Worm (Caenorhabditis elegans) whole organism, midembryonic: Measurements from ENCODE around the gene C03E10.3.
A peak's percentile ranks its signal among the peaks of the same experiment; 100 is the strongest.

Source experiments
- T22C8.4 ChIP-seq: fragments of 200-800 bp; sonication (Bioruptor generic); IDR thresholded peaks from 2 replicates; pipeline ENCODE4 v1.3.6; 2022; ENCODE audit warnings: missing genetic modification characterization, missing compliant biosample characterization
- cog-1 ChIP-seq: sonication (generic microtip); optimal IDR thresholded peaks from 2 replicates; lab custom pipeline; 2016; ENCODE audit warnings: missing genetic modification characterization, missing compliant biosample characterization
- flt-1 ChIP-seq: fragments of 200-800 bp; sonication (Bioruptor generic); IDR thresholded peaks from 2 replicates; pipeline ENCODE4 v1.3.6; 2022; ENCODE audit warnings: missing genetic modification characterization, missing compliant biosample characterization
- klf-2 ChIP-seq: fragments of 200-800 bp; sonication (Bioruptor generic); conservative IDR thresholded peaks from 2 replicates; pipeline ENCODE4 v1.3.6; 2022; ENCODE audit warnings: missing genetic modification reagents, missing genetic modification characterization, missing compliant biosample characterization
- med-1 ChIP-seq: sonication (generic microtip); optimal IDR thresholded peaks from 2 replicates; lab custom pipeline; 2017; ENCODE audit warnings: missing genetic modification characterization, mild to moderate bottlenecking, missing compliant biosample characterization, antibody characterized with exemption, missing genetic modification reagents; ENCODE audit not compliant: insufficient read depth
- ref-1 ChIP-seq: fragments of 200-800 bp; sonication (Bioruptor generic); conservative IDR thresholded peaks from 2 replicates; pipeline ENCODE4 v1.3.6; 2022; ENCODE audit warnings: missing genetic modification reagents, missing genetic modification characterization, missing compliant biosample characterization
- tab-1 ChIP-seq: fragments of 200-800 bp; sonication (Bioruptor generic); IDR thresholded peaks from 2 replicates; pipeline ENCODE4 v1.3.6; 2022; ENCODE audit warnings: missing genetic modification characterization, missing compliant biosample characterization
- ztf-23 ChIP-seq: fragments of 200-800 bp; sonication (Bioruptor generic); IDR thresholded peaks from 2 replicates; pipeline ENCODE4 v1.3.6; 2022; ENCODE audit warnings: missing genetic modification reagents, missing genetic modification characterization, missing compliant biosample characterization
- ztf-29 ChIP-seq: fragments of 200-800 bp; sonication (Bioruptor generic); IDR thresholded peaks from 2 replicates; pipeline ENCODE4 v1.3.6; 2022; ENCODE audit warnings: missing genetic modification reagents, missing genetic modification characterization, missing compliant biosample characterization

Gene C03E10.3

ce11 chrV:11320860-11321259 lies 34.6 kb downstream of the C03E10.3 start:
- TF ChIP-seq T22C8.4 (GFP tag; lab: Robert Waterston, UW) (no peak), ztf-23 (no peak), ztf-29 (no peak), cog-1 (tag; lab: Kevin White, UChicago) (no peak), ref-1 (GFP tag; lab: Robert Waterston, UW) (no peak), tab-1 (GFP tag; lab: Robert Waterston, UW) (no peak), med-1 (GFP tag; lab: Kevin White, UChicago) (no peak), klf-2 (GFP tag; lab: Robert Waterston, UW) (no peak)

ce11 chrV:11321719-11322118 lies 35.5 kb downstream of the C03E10.3 start, which contains the start of gene F47G9.4:
F47G9.4 (minus strand) TSS chrV:11321816.
- TF ChIP-seq flt-1 (GFP tag; lab: Robert Waterston, UW) (no peak), T22C8.4 (GFP tag; lab: Robert Waterston, UW) (no peak), med-1 (GFP tag; lab: Kevin White, UChicago) (no peak), klf-2 (GFP tag; lab: Robert Waterston, UW) (no peak), ztf-23 (no peak), tab-1 (GFP tag; lab: Robert Waterston, UW) (no peak), cog-1 (tag; lab: Kevin White, UChicago) (no peak), ztf-29 (no peak), ref-1 (GFP tag; lab: Robert Waterston, UW) (no peak)

- TF ChIP-seq T22C8.4 (GFP tag; lab: Robert Waterston, UW) (no peak), ztf-23 (no peak), med-1 (GFP tag; lab: Kevin White, UChicago) (no peak), klf-2 (GFP tag; lab: Robert Waterston, UW) (no peak), cog-1 (tag; lab: Kevin White, UChicago) (no peak), ztf-29 (no peak), ref-1 (GFP tag; lab: Robert Waterston, UW) (no peak), flt-1 (GFP tag; lab: Robert Waterston, UW) (no peak), tab-1 (GFP tag; lab: Robert Waterston, UW) (no peak)
Measured at ce11 chrV:11323720-11324119, 37.5 kb downstream of the C03E10.3 start, which contains the start of gene str-141. str-141 (minus strand) TSS chrV:11323820.

- peak; percentile 63; the same call in 1 of the 2 replicates for TF ChIP-seq ztf-23
- TF ChIP-seq T22C8.4 (GFP tag; lab: Robert Waterston, UW) = 0 out of 2 replicates have a peak, but pooled peaks have one; percentile 25
- TF ChIP-seq cog-1 (tag; lab: Kevin White, UChicago) = no peak
- TF ChIP-seq flt-1 (GFP tag; lab: Robert Waterston, UW) = peak; percentile 55; the same call in 1 of the 2 replicates
- TF ChIP-seq tab-1 (GFP tag; lab: Robert Waterston, UW) = no peak
- TF ChIP-seq klf-2 (GFP tag; lab: Robert Waterston, UW) = no peak
- no peak for TF ChIP-seq med-1 (GFP tag; lab: Kevin White, UChicago)
- no peak for TF ChIP-seq ref-1 (GFP tag; lab: Robert Waterston, UW)
- TF ChIP-seq ztf-29 = no peak
Measured at ce11 chrV:11326914-11327367, 40.7 kb downstream of the C03E10.3 start, which contains the start of gene tmed-10. tmed-10 (minus strand) TSS chrV:11326964.

- TF ChIP-seq tab-1 (GFP tag; lab: Robert Waterston, UW) (no peak), klf-2 (GFP tag; lab: Robert Waterston, UW) (no peak), ztf-29 (no peak), flt-1 (GFP tag; lab: Robert Waterston, UW) (no peak), ztf-23 (no peak), cog-1 (tag; lab: Kevin White, UChicago) (no peak), T22C8.4 (GFP tag; lab: Robert Waterston, UW) (no peak), ref-1 (GFP tag; lab: Robert Waterston, UW) (no peak), med-1 (GFP tag; lab: Kevin White, UChicago) (no peak)
Measured at ce11 chrV:11329100-11329499, 42.9 kb downstream of the C03E10.3 start, which contains the start of gene F47G9.6. F47G9.6 (plus strand) TSS chrV:11329400.

ce11 chrV:11331811-11332210 lies 45.6 kb downstream of the C03E10.3 start:
- 0 out of 2 replicates have a peak, but pooled peaks have one; percentile 41 for TF ChIP-seq ztf-29
- peak; percentile 26; the same call in 1 of the 2 replicates for TF ChIP-seq T22C8.4 (GFP tag; lab: Robert Waterston, UW)

- TF ChIP-seq flt-1 (GFP tag; lab: Robert Waterston, UW) (no peak), ref-1 (GFP tag; lab: Robert Waterston, UW) (no peak), ztf-29 (no peak), cog-1 (tag; lab: Kevin White, UChicago) (no peak), klf-2 (GFP tag; lab: Robert Waterston, UW) (no peak), med-1 (GFP tag; lab: Kevin White, UChicago) (no peak), tab-1 (GFP tag; lab: Robert Waterston, UW) (no peak), ztf-23 (no peak), T22C8.4 (GFP tag; lab: Robert Waterston, UW) (no peak)
Measured at ce11 chrV:11334193-11334592, 48.0 kb downstream of the C03E10.3 start, which contains the start of gene T02E9.6. T02E9.6 (minus strand) TSS chrV:11334293.

- TF ChIP-seq flt-1 (GFP tag; lab: Robert Waterston, UW) (no peak), T22C8.4 (GFP tag; lab: Robert Waterston, UW) (no peak), tab-1 (GFP tag; lab: Robert Waterston, UW) (no peak), med-1 (GFP tag; lab: Kevin White, UChicago) (no peak), ref-1 (GFP tag; lab: Robert Waterston, UW) (no peak), klf-2 (GFP tag; lab: Robert Waterston, UW) (no peak), cog-1 (tag; lab: Kevin White, UChicago) (no peak)
Measured at ce11 chrV:11335757-11336418, 49.7 kb downstream of the C03E10.3 start.

- TF ChIP-seq flt-1 (GFP tag; lab: Robert Waterston, UW) (no peak), ztf-29 (no peak), ref-1 (GFP tag; lab: Robert Waterston, UW) (no peak), cog-1 (tag; lab: Kevin White, UChicago) (no peak), T22C8.4 (GFP tag; lab: Robert Waterston, UW) (no peak), ztf-23 (no peak)
Measured at ce11 chrV:11336877-11337276, 50.7 kb downstream of the C03E10.3 start.
